Fruit fly (Drosophila melanogaster) whole organism, prepupa: ENCODE data around the gene CG13008.

ENCODE experiments used
- CG10631 ChIP-seq: fragments of 200-800 bp; sonication (Bioruptor generic); optimal IDR thresholded peaks from 2 replicates; lab custom pipeline; 2016; ENCODE audit warnings: missing biosample characterization, missing genetic modification characterization
- CG11294 ChIP-seq: fragments of 200-800 bp; sonication (Bioruptor generic); IDR thresholded peaks from 2 replicates; pipeline ENCODE4 v1.3.6; 2022; ENCODE audit warnings: missing biosample characterization, missing genetic modification characterization
- CG11902 ChIP-seq: fragments of 200-800 bp; sonication (Bioruptor generic); optimal IDR thresholded peaks from 3 replicates; lab custom pipeline; 2016; ENCODE audit warnings: missing biosample characterization, missing genetic modification characterization
- CG15336 ChIP-seq: fragments of 200-800 bp; sonication (Bioruptor generic); IDR thresholded peaks from 2 replicates; pipeline ENCODE4 v1.3.6; 2022; ENCODE audit warnings: missing biosample characterization, missing genetic modification characterization
- CG32006 ChIP-seq: fragments of 200-800 bp; sonication (Bioruptor generic); optimal IDR thresholded peaks from 3 replicates; lab custom pipeline; 2017; ENCODE audit warnings: missing biosample characterization, mild to moderate bottlenecking, missing genetic modification characterization
- CG6163 ChIP-seq: fragments of 200-800 bp; sonication (Bioruptor generic); IDR thresholded peaks from 3 replicates; pipeline ENCODE4 v1.3.6; 2022; ENCODE audit warnings: missing biosample characterization, missing genetic modification characterization
- CG6276 ChIP-seq: fragments of 200-800 bp; sonication (Bioruptor generic); optimal IDR thresholded peaks from 2 replicates; lab custom pipeline; 2017; ENCODE audit warnings: missing biosample characterization, mild to moderate bottlenecking, missing genetic modification characterization
- CG6792 ChIP-seq: fragments of 200-800 bp; sonication (Bioruptor generic); optimal IDR thresholded peaks from 3 replicates; lab custom pipeline; 2016; ENCODE audit warnings: missing biosample characterization, missing genetic modification characterization
- CG6808 ChIP-seq: fragments of 200-800 bp; sonication (Bioruptor generic); optimal IDR thresholded peaks from 3 replicates; lab custom pipeline; 2017; ENCODE audit warnings: missing biosample characterization, missing genetic modification characterization, mild to moderate bottlenecking, moderate library complexity, missing genetic modification reagents
- CG8119 ChIP-seq: fragments of 200-800 bp; sonication (Bioruptor generic); IDR thresholded peaks from 3 replicates; pipeline ENCODE4 v1.3.6; 2022; ENCODE audit warnings: missing biosample characterization, missing genetic modification characterization
- CG8319 ChIP-seq: fragments of 200-800 bp; sonication (Bioruptor generic); optimal IDR thresholded peaks from 3 replicates; lab custom pipeline; 2016; ENCODE audit warnings: missing biosample characterization, missing genetic modification characterization
- CG8632 ChIP-seq: fragments of 200-800 bp; sonication (Bioruptor generic); optimal IDR thresholded peaks from 3 replicates; lab custom pipeline; 2016; ENCODE audit warnings: missing biosample characterization, missing genetic modification characterization
- Eip78C ChIP-seq: fragments of 200-800 bp; sonication (Bioruptor generic); peaks from one replicate; lab custom pipeline; 2016; ENCODE audit warnings: missing biosample characterization, missing genetic modification characterization
- Eip93F ChIP-seq: fragments of 200-800 bp; sonication (Bioruptor generic); optimal IDR thresholded peaks from 2 replicates; lab custom pipeline; 2016; ENCODE audit warnings: missing biosample characterization, mild to moderate bottlenecking, missing genetic modification characterization
- Ets96B ChIP-seq: fragments of 200-800 bp; optimal IDR thresholded peaks from 2 replicates; lab custom pipeline; 2019; ENCODE audit warnings: missing biosample characterization, mild to moderate bottlenecking, missing genetic modification characterization, moderate library complexity
- Gug ChIP-seq: fragments of 200-800 bp; sonication (Bioruptor generic); IDR thresholded peaks from 2 replicates; pipeline ENCODE4 v1.3.6; 2022; ENCODE audit warnings: missing biosample characterization, missing genetic modification characterization
- Hr38 ChIP-seq: sonication (Bioruptor generic); optimal IDR thresholded peaks from 2 replicates; lab custom pipeline; 2016; ENCODE audit warnings: missing biosample characterization, missing genetic modification characterization
- Hr4 ChIP-seq: fragments of 200-800 bp; sonication (Bioruptor generic); optimal IDR thresholded peaks from 3 replicates; lab custom pipeline; 2016; ENCODE audit warnings: missing biosample characterization, missing genetic modification characterization
- Lpt ChIP-seq: fragments of 200-800 bp; sonication (Bioruptor generic); optimal IDR thresholded peaks from 3 replicates; lab custom pipeline; 2016; ENCODE audit warnings: missing biosample characterization, missing genetic modification characterization
- Met ChIP-seq: fragments of 200-800 bp; sonication (Bioruptor generic); optimal IDR thresholded peaks from 3 replicates; lab custom pipeline; 2016; ENCODE audit warnings: missing biosample characterization, missing genetic modification characterization
- OdsH ChIP-seq: fragments of 200-800 bp; sonication (Bioruptor generic); optimal IDR thresholded peaks from 3 replicates; lab custom pipeline; 2016; ENCODE audit warnings: missing biosample characterization, missing genetic modification characterization
- Smox ChIP-seq: fragments of 200-800 bp; sonication (Bioruptor generic); optimal IDR thresholded peaks from 3 replicates; lab custom pipeline; 2016; ENCODE audit warnings: missing biosample characterization, missing genetic modification characterization
- Sox102F ChIP-seq: fragments of 200-800 bp; sonication (Bioruptor generic); optimal IDR thresholded peaks from 2 replicates; lab custom pipeline; 2016; ENCODE audit warnings: missing biosample characterization, mild to moderate bottlenecking, missing genetic modification characterization
- Sox14 ChIP-seq: fragments of 200-800 bp; sonication (Bioruptor generic); optimal IDR thresholded peaks from 3 replicates; lab custom pipeline; 2016; ENCODE audit warnings: missing biosample characterization, missing genetic modification characterization
- Sox15 ChIP-seq: fragments of 200-800 bp; sonication (Bioruptor generic); optimal IDR thresholded peaks from 3 replicates; lab custom pipeline; 2016; ENCODE audit warnings: missing biosample characterization, missing genetic modification characterization
- achi ChIP-seq: fragments of 200-800 bp; sonication (Bioruptor generic); optimal IDR thresholded peaks from 3 replicates; lab custom pipeline; 2016; ENCODE audit warnings: missing biosample characterization, missing genetic modification characterization
- esn ChIP-seq: fragments of 200-800 bp; sonication (Bioruptor generic); optimal IDR thresholded peaks from 2 replicates; lab custom pipeline; 2016; ENCODE audit warnings: missing biosample characterization, mild to moderate bottlenecking, missing genetic modification characterization, moderate library complexity
- fd85E ChIP-seq: fragments of 200-800 bp; sonication (Bioruptor generic); optimal IDR thresholded peaks from 3 replicates; lab custom pipeline; 2016; ENCODE audit warnings: missing biosample characterization, missing genetic modification characterization
- lz ChIP-seq: fragments of 200-800 bp; sonication (Bioruptor generic); optimal IDR thresholded peaks from 3 replicates; lab custom pipeline; 2016; ENCODE audit warnings: missing biosample characterization, missing genetic modification characterization
- salr ChIP-seq, 2 experiments: fragments of 200-800 bp; sonication (Bioruptor generic); optimal IDR thresholded peaks; 3 replicates each; lab custom pipeline; 2016 to 2018; ENCODE audit warnings: missing biosample characterization in 2 of 2, missing genetic modification characterization in 2 of 2, mild to moderate bottlenecking in 1 of 2
- ss ChIP-seq, 2 experiments: fragments of 200-800 bp; sonication (Bioruptor generic); optimal IDR thresholded peaks; 2 replicates in 1 of 2; 3 replicates in 1 of 2; lab custom pipeline; 2017 to 2018; ENCODE audit warnings: mild to moderate bottlenecking in 2 of 2, missing biosample characterization in 2 of 2, missing genetic modification characterization in 2 of 2, moderate library complexity in 1 of 2
- topi ChIP-seq: fragments of 200-800 bp; sonication (Bioruptor generic); optimal IDR thresholded peaks from 3 replicates; lab custom pipeline; 2016; ENCODE audit warnings: missing biosample characterization, missing genetic modification characterization
- vri ChIP-seq: fragments of 200-800 bp; sonication (Bioruptor generic); optimal IDR thresholded peaks from 3 replicates; lab custom pipeline; 2016; ENCODE audit warnings: missing biosample characterization, mild to moderate bottlenecking, missing genetic modification characterization

Gene CG13008

dm6 chrX:16737878-16738277 is 26.8 kb downstream of the CG13008 start, which contains the start of gene TwdlZ:
Gene TwdlZ (plus strand): TSS chrX:16738178.
- TF ChIP-seq CG6276 (GFP tag; lab: Kevin White, UChicago): no peak
- TF ChIP-seq CG6792 (GFP tag; lab: Kevin White, UChicago): no peak
- no peak for TF ChIP-seq Hr4 (GFP tag; lab: Kevin White, UChicago)
- no peak for TF ChIP-seq CG11902 (GFP tag; lab: Kevin White, UChicago)
- no peak for TF ChIP-seq CG8319 (GFP tag; lab: Kevin White, UChicago)
- TF ChIP-seq CG10631 (GFP tag; lab: Kevin White, UChicago): no peak
- no peak for TF ChIP-seq Sox15
- TF ChIP-seq CG11294 (GFP tag; lab: Robert Waterston, UW): no peak
- no peak for TF ChIP-seq Eip93F (GFP tag; lab: Kevin White, UChicago)
- TF ChIP-seq CG8632 (GFP tag; lab: Kevin White, UChicago): no peak
- no peak for TF ChIP-seq Eip78C (GFP tag; lab: Kevin White, UChicago)
- no peak for TF ChIP-seq Met (GFP tag; lab: Kevin White, UChicago)
- no peak for TF ChIP-seq CG32006 (GFP tag; lab: Kevin White, UChicago)
- TF ChIP-seq lz (GFP tag; lab: Kevin White, UChicago): no peak
- TF ChIP-seq, all 60 proteins: peak for 0

- TF ChIP-seq Sox14 (GFP tag; lab: Kevin White, UChicago): no peak
- no peak for TF ChIP-seq topi (GFP tag; lab: Kevin White, UChicago)
- TF ChIP-seq Sox102F (GFP tag; lab: Kevin White, UChicago): no peak
- TF ChIP-seq salr (GFP tag; optimal IDR thresholded peaks at IDR 0.05; lab: Kevin White, UChicago): no peak
- no peak for TF ChIP-seq vri
- TF ChIP-seq Hr38 (GFP tag; lab: Kevin White, UChicago): no peak
- no peak for TF ChIP-seq esn
- no peak for TF ChIP-seq achi (GFP tag; lab: Kevin White, UChicago)
- TF ChIP-seq CG6163 (GFP tag; lab: Robert Waterston, UW): no peak
These were observed 29.5 kb downstream of the CG13008 start, which contains the start of gene CG32568 for dm6 chrX:16740606-16741005. Gene CG32568 (plus strand): TSS chrX:16740906.

dm6 chrX:16742547-16742946 is 31.4 kb downstream of the CG13008 start, which contains the start of gene Twdlalpha:
Gene Twdlalpha (plus strand): TSS chrX:16742847.
- TF ChIP-seq fd85E (GFP tag; lab: Kevin White, UChicago) (no peak), CG15336 (no peak), CG8119 (GFP tag; lab: Robert Waterston, UW) (no peak), Eip93F (GFP tag; lab: Kevin White, UChicago) (no peak), Lpt (no peak), Ets96B (tag; lab: Kevin White, UChicago) (no peak), CG11294 (GFP tag; lab: Robert Waterston, UW) (no peak), Smox (GFP tag; lab: Kevin White, UChicago) (no peak), ss (GFP tag; optimal IDR thresholded peaks at IDR 0.05; lab: Kevin White, UChicago) (no peak), CG6808 (GFP tag; lab: Kevin White, UChicago) (no peak), Gug (GFP tag; lab: Robert Waterston, UW) (no peak), Hr38 (GFP tag; lab: Kevin White, UChicago) (no peak), Sox15 (no peak)

- TF ChIP-seq OdsH: no peak
- no peak for TF ChIP-seq Lpt
These were observed 33.2 kb downstream of the CG13008 start for dm6 chrX:16744345-16744744.

dm6 chrX:16745942-16746341 is 34.8 kb downstream of the CG13008 start:
- TF ChIP-seq CG8119 (GFP tag; lab: Robert Waterston, UW) (no peak), Eip78C (GFP tag; lab: Kevin White, UChicago) (peak; percentile 15)
